Worm (Caenorhabditis elegans) whole organism, L1 larva: ENCODE results near the gene C15H11.1.

ENCODE experiments used
- aha-1 ChIP-seq: fragments of 150-350 bp; optimal IDR thresholded peaks from 2 replicates; lab custom pipeline; 2014; ENCODE audit warnings: missing biosample characterization, missing genetic modification characterization
- fos-1 ChIP-seq: fragments of 150-350 bp; optimal IDR thresholded peaks from 2 replicates; lab custom pipeline; 2014; ENCODE audit warnings: missing biosample characterization, missing genetic modification characterization
- nhr-11 ChIP-seq: fragments of 150-350 bp; optimal IDR thresholded peaks from 2 replicates; lab custom pipeline; 2014; ENCODE audit warnings: missing biosample characterization, missing genetic modification characterization
- nhr-76 ChIP-seq: sonication (generic microtip); optimal IDR thresholded peaks from 2 replicates; lab custom pipeline; 2017; ENCODE audit warnings: missing biosample characterization, missing genetic modification characterization
- snpc-4 ChIP-seq: fragments of 150-350 bp; optimal IDR thresholded peaks from 2 replicates; lab custom pipeline; 2014; ENCODE audit warnings: missing biosample characterization, missing genetic modification characterization

DNA sequence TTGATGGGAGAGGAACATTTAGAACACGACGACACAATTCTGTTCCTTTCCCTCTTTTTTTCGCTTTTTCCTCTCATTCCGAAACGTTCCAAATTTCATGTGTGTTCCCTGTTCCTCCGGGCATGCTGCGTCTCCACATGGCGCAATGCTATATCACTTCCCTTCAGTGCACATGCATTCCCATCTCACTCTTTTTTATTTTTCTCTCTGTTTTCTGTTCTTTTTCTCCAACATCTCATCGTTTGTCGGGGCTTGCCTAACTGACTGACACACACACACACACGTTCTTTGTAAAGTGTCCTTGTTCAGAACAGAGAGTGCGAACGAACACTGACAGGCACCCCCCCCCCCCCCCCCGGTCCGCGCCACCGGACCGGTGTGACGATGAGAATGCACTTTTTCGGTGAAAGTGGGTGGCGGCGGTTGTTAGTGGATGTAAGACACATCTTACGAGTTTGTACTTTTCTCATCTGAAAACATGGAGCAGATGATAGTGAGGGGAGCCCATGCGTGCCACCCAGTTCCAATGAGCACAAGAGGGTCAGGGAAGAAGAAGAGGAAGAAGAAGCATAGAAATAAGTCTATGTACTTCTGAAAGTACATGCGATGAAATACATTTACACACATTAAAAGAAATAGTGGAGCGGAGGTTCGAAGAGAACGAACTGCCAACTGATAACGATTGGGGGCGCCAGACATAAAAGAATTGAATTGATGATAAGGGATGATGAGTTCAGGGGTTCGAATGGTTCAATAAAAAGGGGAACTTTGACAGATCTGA, 25.1 kb upstream of the C15H11.1 start:
- TF ChIP-seq aha-1 (tag; lab: Kevin White, UChicago) (no peak), snpc-4 (no peak), nhr-11 (tag; lab: Kevin White, UChicago) (no peak), fos-1 (tag; lab: Kevin White, UChicago) (no peak), nhr-76 (tag; lab: Kevin White, UChicago) (no peak)
